Fruit fly (Drosophila melanogaster) whole organism, embryonic: ENCODE measurements around the gene Slimp.
A peak's percentile ranks its signal among the peaks of the same experiment; 100 is the strongest.

Experiments
- Blimp-1 ChIP-seq: fragments of 200-800 bp; sonication (Bioruptor generic); optimal IDR thresholded peaks from 3 replicates; lab custom pipeline; 2018; ENCODE audit warnings: missing biosample characterization, missing genetic modification characterization, mild to moderate bottlenecking, moderate library complexity, missing genetic modification reagents
- CG10366 ChIP-seq: fragments of 200-800 bp; sonication (Bioruptor generic); IDR thresholded peaks from 2 replicates; pipeline ENCODE4 v1.3.6; 2022; ENCODE audit warnings: missing biosample characterization, missing genetic modification characterization
- CG12391 ChIP-seq: fragments of 200-800 bp; sonication (Bioruptor generic); optimal IDR thresholded peaks from 3 replicates; lab custom pipeline; 2018; ENCODE audit warnings: missing biosample characterization, mild to moderate bottlenecking, missing genetic modification characterization, moderate library complexity
- CG12659 ChIP-seq: fragments of 200-800 bp; sonication (Bioruptor generic); optimal IDR thresholded peaks from 3 replicates; lab custom pipeline; 2017; ENCODE audit warnings: mild to moderate bottlenecking, missing biosample characterization, missing genetic modification reagents, missing genetic modification characterization
- CG14710 ChIP-seq: fragments of 200-800 bp; sonication (Bioruptor generic); optimal IDR thresholded peaks from 3 replicates; lab custom pipeline; 2019; ENCODE audit warnings: missing biosample characterization, mild to moderate bottlenecking, missing genetic modification characterization, moderate library complexity
- CG15479 ChIP-seq: fragments of 200-800 bp; sonication (Bioruptor generic); optimal IDR thresholded peaks from 3 replicates; lab custom pipeline; 2019; ENCODE audit warnings: missing biosample characterization, mild to moderate bottlenecking, missing genetic modification characterization, moderate library complexity
- CG17568 ChIP-seq: fragments of 200-800 bp; sonication (Bioruptor generic); optimal IDR thresholded peaks from 2 replicates; lab custom pipeline; 2018; ENCODE audit warnings: missing biosample characterization, mild to moderate bottlenecking, missing genetic modification characterization, moderate library complexity
- CG31388 ChIP-seq: fragments of 200-800 bp; sonication (Bioruptor generic); optimal IDR thresholded peaks from 2 replicates; lab custom pipeline; 2016; ENCODE audit warnings: missing biosample characterization, missing genetic modification characterization
- CG33213 ChIP-seq: fragments of 200-800 bp; sonication (Bioruptor generic); optimal IDR thresholded peaks from 3 replicates; lab custom pipeline; 2016; ENCODE audit warnings: missing biosample characterization, missing genetic modification characterization
- CG33557 ChIP-seq: fragments of 200-800 bp; sonication (Bioruptor generic); optimal IDR thresholded peaks from 2 replicates; lab custom pipeline; 2019; ENCODE audit warnings: missing biosample characterization, mild to moderate bottlenecking, missing genetic modification characterization, moderate library complexity
- CG4707 ChIP-seq: fragments of 200-800 bp; sonication (Bioruptor generic); optimal IDR thresholded peaks from 2 replicates; lab custom pipeline; 2018; ENCODE audit warnings: missing biosample characterization, mild to moderate bottlenecking, missing genetic modification characterization, moderate library complexity
- CG4730 ChIP-seq: fragments of 200-800 bp; sonication (Bioruptor generic); IDR thresholded peaks from 2 replicates; pipeline ENCODE4 v1.3.6; 2022; ENCODE audit warnings: missing biosample characterization, missing genetic modification characterization
- CG7963 ChIP-seq: fragments of 200-800 bp; sonication (Bioruptor generic); IDR thresholded peaks from 3 replicates; pipeline ENCODE4 v1.3.6; 2022; ENCODE audit warnings: missing biosample characterization, missing genetic modification characterization; ENCODE audit not compliant: partially characterized antibody
- CG8281 ChIP-seq: fragments of 200-800 bp; sonication (Bioruptor generic); optimal IDR thresholded peaks from 2 replicates; lab custom pipeline; 2018; ENCODE audit warnings: missing biosample characterization, mild to moderate bottlenecking, missing genetic modification characterization, moderate library complexity
- CG8290 ChIP-seq, 3 experiments: fragments of 200-800 bp; sonication (Bioruptor generic); optimal IDR thresholded peaks; 2 replicates each; lab custom pipeline; 2016 to 2019; ENCODE audit warnings: missing biosample characterization in 3 of 3, missing genetic modification characterization in 3 of 3, mild to moderate bottlenecking in 2 of 3, moderate library complexity in 1 of 3
- CG9727 ChIP-seq: fragments of 200-800 bp; sonication (Bioruptor generic); optimal IDR thresholded peaks from 3 replicates; lab custom pipeline; 2017; ENCODE audit warnings: missing biosample characterization, mild to moderate bottlenecking, missing genetic modification characterization
- Dll ChIP-seq: fragments of 200-800 bp; sonication (Bioruptor generic); IDR thresholded peaks from 4 replicates; pipeline ENCODE4 v1.3.6; 2022; ENCODE audit warnings: missing biosample characterization, missing genetic modification characterization; ENCODE audit not compliant: partially characterized antibody
- Eip74EF ChIP-seq, 2 experiments: fragments of 200-800 bp in 1 of 2; fragments of >200 bp in 1 of 2; sonication (Bioruptor generic) in 1 of 2; optimal IDR thresholded peaks; 2 replicates each; lab custom pipeline; 2017 to 2019; ENCODE audit warnings: missing biosample characterization in 2 of 2, missing genetic modification characterization in 2 of 2, mild to moderate bottlenecking in 1 of 2, moderate library complexity in 1 of 2
- GATAe ChIP-seq: fragments of 200-800 bp; sonication (Bioruptor generic); conservative IDR thresholded peaks from 2 replicates; pipeline ENCODE4 v1.3.6; 2022; ENCODE audit warnings: missing biosample characterization, missing genetic modification characterization
- Hand ChIP-seq: fragments of 200-800 bp; sonication (Bioruptor generic); optimal IDR thresholded peaks from 2 replicates; lab custom pipeline; 2017; ENCODE audit warnings: mild to moderate bottlenecking, missing biosample characterization, missing genetic modification reagents, missing genetic modification characterization
- Hey ChIP-seq: fragments of 200-800 bp; sonication (Bioruptor generic); optimal IDR thresholded peaks from 3 replicates; lab custom pipeline; 2018; ENCODE audit warnings: missing biosample characterization, mild to moderate bottlenecking, missing genetic modification characterization
- MBD-R2 ChIP-seq: fragments of 200-800 bp; sonication (Bioruptor generic); IDR thresholded peaks from 2 replicates; pipeline ENCODE4 v1.3.6; 2022; ENCODE audit warnings: missing biosample characterization, missing genetic modification characterization
- NFAT ChIP-seq: fragments of 200-800 bp; sonication (Bioruptor generic); IDR thresholded peaks from 2 replicates; pipeline ENCODE4 v1.3.6; 2022; ENCODE audit warnings: missing biosample characterization, missing genetic modification characterization
- Neu2 ChIP-seq: fragments of 200-800 bp; sonication (Bioruptor generic); optimal IDR thresholded peaks from 3 replicates; lab custom pipeline; 2016; ENCODE audit warnings: missing biosample characterization, missing genetic modification characterization, borderline replicate concordance
- Optix ChIP-seq: fragments of 200-800 bp; sonication (Bioruptor generic); IDR thresholded peaks from 3 replicates; pipeline ENCODE4 v1.3.6; 2022; ENCODE audit warnings: missing biosample characterization, missing genetic modification characterization
- PHDP ChIP-seq: fragments of 200-800 bp; sonication (Bioruptor generic); optimal IDR thresholded peaks from 3 replicates; lab custom pipeline; 2018; ENCODE audit warnings: missing biosample characterization, mild to moderate bottlenecking, missing genetic modification characterization, moderate library complexity
- Pdp1 ChIP-seq, 2 experiments: fragments of 200-800 bp; sonication (Bioruptor generic); optimal IDR thresholded peaks; 3 replicates each; lab custom pipeline; 2016; ENCODE audit warnings: missing biosample characterization in 2 of 2, missing genetic modification characterization in 2 of 2, mild to moderate bottlenecking in 1 of 2, moderate library complexity in 1 of 2
- Sry-β ChIP-seq: fragments of 200-800 bp; sonication (Bioruptor generic); optimal IDR thresholded peaks from 2 replicates; lab custom pipeline; 2018; ENCODE audit warnings: missing biosample characterization, mild to moderate bottlenecking, missing genetic modification characterization, moderate library complexity
- Vsx1 ChIP-seq: fragments of 200-800 bp; sonication (Bioruptor generic); optimal IDR thresholded peaks from 2 replicates; lab custom pipeline; 2017; ENCODE audit warnings: missing biosample characterization, mild to moderate bottlenecking, missing genetic modification characterization, missing genetic modification reagents
- ac ChIP-seq: fragments of 200-800 bp; sonication (Bioruptor generic); optimal IDR thresholded peaks from 3 replicates; lab custom pipeline; 2017; ENCODE audit warnings: missing biosample characterization, mild to moderate bottlenecking, missing genetic modification characterization
- chinmo ChIP-seq: fragments of 200-800 bp; sonication (Bioruptor generic); IDR thresholded peaks from 4 replicates; pipeline ENCODE4 v1.3.6; 2022; ENCODE audit warnings: missing biosample characterization, missing genetic modification characterization; ENCODE audit not compliant: partially characterized antibody
- crp ChIP-seq, 2 experiments: fragments of 200-800 bp; sonication (Bioruptor generic); optimal IDR thresholded peaks; 2 replicates in 1 of 2; 3 replicates in 1 of 2; lab custom pipeline; 2017; ENCODE audit warnings: missing biosample characterization in 2 of 2, missing genetic modification characterization in 2 of 2, mild to moderate bottlenecking in 1 of 2, moderate library complexity in 1 of 2
- cwo ChIP-seq: fragments of 200-800 bp; sonication (Bioruptor generic); optimal IDR thresholded peaks from 3 replicates; lab custom pipeline; 2017; ENCODE audit warnings: missing biosample characterization, missing genetic modification characterization, mild to moderate bottlenecking, moderate library complexity, missing genetic modification reagents
- hth ChIP-seq: fragments of >200 bp; optimal IDR thresholded peaks from 2 replicates; lab custom pipeline; 2017; ENCODE audit warnings: inconsistent platforms
- ind ChIP-seq: fragments of 200-800 bp; sonication (Bioruptor generic); optimal IDR thresholded peaks from 3 replicates; lab custom pipeline; 2016; ENCODE audit warnings: missing biosample characterization, missing genetic modification characterization
- lov ChIP-seq, 2 experiments: fragments of 200-800 bp in 1 of 2; fragments of >200 bp in 1 of 2; sonication (Bioruptor generic) in 1 of 2; IDR thresholded peaks in 1 of 2; optimal IDR thresholded peaks in 1 of 2; 2 replicates in 1 of 2; 3 replicates in 1 of 2; pipeline versions ENCODE4 v1.3.6 to Lab custom; 2017 to 2022; ENCODE audit warnings: missing biosample characterization in 1 of 2, missing genetic modification characterization in 1 of 2
- luna ChIP-seq: fragments of 200-800 bp; sonication (Bioruptor generic); optimal IDR thresholded peaks from 2 replicates; lab custom pipeline; 2016; ENCODE audit warnings: missing biosample characterization, missing genetic modification characterization
- nerfin-1 ChIP-seq: fragments of 200-800 bp; sonication (Bioruptor generic); optimal IDR thresholded peaks from 3 replicates; lab custom pipeline; 2019; ENCODE audit warnings: missing biosample characterization, mild to moderate bottlenecking, missing genetic modification characterization, moderate library complexity
- nmo ChIP-seq: fragments of 200-800 bp; sonication (Bioruptor generic); optimal IDR thresholded peaks from 2 replicates; lab custom pipeline; 2018; ENCODE audit warnings: missing biosample characterization, mild to moderate bottlenecking, missing genetic modification characterization, moderate library complexity
- ro ChIP-seq: fragments of 200-800 bp; sonication (Bioruptor generic); IDR thresholded peaks from 2 replicates; pipeline ENCODE4 v1.3.6; 2022; ENCODE audit warnings: missing biosample characterization, missing genetic modification characterization
- salm ChIP-seq: fragments of 200-800 bp; sonication (Bioruptor generic); optimal IDR thresholded peaks from 2 replicates; lab custom pipeline; 2018; ENCODE audit warnings: missing biosample characterization, mild to moderate bottlenecking, missing genetic modification characterization
- shn ChIP-seq: fragments of 200-800 bp; sonication (Bioruptor generic); optimal IDR thresholded peaks from 3 replicates; lab custom pipeline; 2016; ENCODE audit warnings: missing biosample characterization, missing genetic modification characterization
- sna ChIP-seq: fragments of 200-800 bp; sonication (Bioruptor generic); IDR thresholded peaks from 2 replicates; pipeline ENCODE4 v1.3.6; 2022; ENCODE audit warnings: missing biosample characterization, missing genetic modification characterization; ENCODE audit not compliant: partially characterized antibody
- sr ChIP-seq: fragments of 200-800 bp; sonication (Bioruptor generic); IDR thresholded peaks from 3 replicates; pipeline ENCODE4 v1.3.6; 2022; ENCODE audit warnings: missing biosample characterization, missing genetic modification characterization
- stwl ChIP-seq: fragments of 200-800 bp; sonication (Bioruptor generic); optimal IDR thresholded peaks from 3 replicates; lab custom pipeline; 2018; ENCODE audit warnings: missing biosample characterization, mild to moderate bottlenecking, missing genetic modification characterization, moderate library complexity
- tio ChIP-seq: fragments of 200-800 bp; sonication (Bioruptor generic); optimal IDR thresholded peaks from 2 replicates; lab custom pipeline; 2017; ENCODE audit warnings: missing biosample characterization, missing genetic modification characterization, inconsistent platforms

The Slimp gene

DNA sequence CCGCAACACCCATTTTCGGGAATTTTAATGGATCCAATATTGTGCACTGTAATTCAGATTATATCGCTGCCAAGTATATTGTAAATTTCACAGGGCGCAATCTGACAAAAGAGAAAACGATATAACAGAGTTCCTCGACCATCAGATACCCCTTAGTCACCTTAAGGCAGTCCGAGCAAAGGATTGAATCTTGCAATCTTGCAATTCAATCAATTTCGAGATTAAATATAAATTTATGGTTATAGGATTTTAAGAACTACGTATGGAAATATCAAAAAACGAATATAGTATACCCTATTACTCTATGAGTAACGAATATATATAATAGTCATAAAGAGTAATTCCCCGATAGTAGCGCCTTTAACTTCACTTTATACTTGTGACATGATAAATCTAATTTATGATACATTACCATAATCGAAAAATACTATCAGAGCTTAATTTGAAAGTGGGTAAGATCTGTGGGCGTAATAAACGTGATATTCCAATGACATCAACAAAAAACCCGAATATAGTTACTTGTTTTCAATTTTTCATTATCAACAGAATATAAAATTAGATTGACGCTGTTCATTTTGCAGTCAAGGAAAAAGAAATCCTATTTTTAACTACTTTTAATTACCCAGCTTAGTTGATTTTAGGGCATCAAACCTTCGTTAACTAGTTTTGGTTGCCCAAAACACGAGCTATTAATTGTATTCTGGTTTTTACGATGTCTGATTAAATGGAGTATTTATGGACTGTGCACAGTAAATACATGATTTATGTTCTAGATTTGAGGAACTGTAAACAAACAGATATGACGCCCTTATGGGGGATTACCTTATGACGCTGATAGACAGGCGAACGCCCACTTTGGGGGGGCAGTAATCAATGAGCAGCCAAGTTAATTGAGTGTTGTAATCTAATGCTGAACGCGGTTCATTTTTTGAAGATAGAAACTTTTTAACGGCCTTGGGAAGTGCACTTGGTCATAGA, 10.0 kb downstream of the Slimp start:
- TF ChIP-seq CG12659 (GFP tag; lab: Kevin White, UChicago) = no peak
- no peak for TF ChIP-seq ac (GFP tag; lab: Kevin White, UChicago)
- TF ChIP-seq nerfin-1 (tag; lab: Kevin White, UChicago) = no peak
- TF ChIP-seq NFAT (GFP tag; lab: Robert Waterston, UW) = no peak
- no peak for TF ChIP-seq MBD-R2 (GFP tag; lab: Robert Waterston, UW)
- TF ChIP-seq CG10366 (GFP tag; lab: Robert Waterston, UW) = no peak
- TF ChIP-seq Hand = no peak
- no peak for TF ChIP-seq CG4730 (GFP tag; lab: Robert Waterston, UW)
- TF ChIP-seq CG8290 (GFP tag; optimal IDR thresholded peaks at IDR 0.05; lab: Kevin White, UChicago) = no peak
- no peak for TF ChIP-seq CG8290 (tag; optimal IDR thresholded peaks at IDR 0.05; lab: Kevin White, UChicago)
- TF ChIP-seq GATAe (GFP tag; lab: Robert Waterston, UW) = peak; percentile 20; the same call in 1 of the 2 replicates
- no peak for TF ChIP-seq CG33213 (GFP tag; lab: Kevin White, UChicago)
- TF ChIP-seq CG17568 (GFP tag; lab: Kevin White, UChicago) = peak; percentile 41
- no peak for TF ChIP-seq sr (GFP tag; lab: Robert Waterston, UW)
- TF ChIP-seq luna (GFP tag; lab: Kevin White, UChicago) = no peak
- TF ChIP-seq lov (optimal IDR thresholded peaks at IDR 0.05; lab: Kevin White, UChicago) = no peak
- TF ChIP-seq lov (GFP tag; IDR thresholded peaks at IDR 0.05; lab: Robert Waterston, UW) = no peak
- no peak for TF ChIP-seq CG14710 (tag; lab: Kevin White, UChicago)
- TF ChIP-seq cwo (GFP tag; lab: Kevin White, UChicago) = peak; percentile 22
- TF ChIP-seq CG4707 = no peak
- TF ChIP-seq Eip74EF (GFP tag; optimal IDR thresholded peaks at IDR 0.05; lab: Kevin White, UChicago) = peak in 1 of 2 experiments; percentile 6
- TF ChIP-seq hth = no peak
- TF ChIP-seq CG8281 (tag; lab: Kevin White, UChicago) = no peak
- no peak for TF ChIP-seq CG9727
- TF ChIP-seq Neu2 (GFP tag; lab: Kevin White, UChicago) = no peak
- no peak for TF ChIP-seq CG15479 (GFP tag; lab: Kevin White, UChicago)
- TF ChIP-seq Optix = no peak
- TF ChIP-seq CG31388 (GFP tag; lab: Kevin White, UChicago) = no peak
- TF ChIP-seq crp (GFP tag; optimal IDR thresholded peaks at IDR 0.05; lab: Kevin White, UChicago) = no peak
- no peak for TF ChIP-seq Sry-β (GFP tag; lab: Kevin White, UChicago)
- TF ChIP-seq CG33557 = no peak
- peak; percentile 74 for TF ChIP-seq Hey (tag; lab: Kevin White, UChicago)
- TF ChIP-seq tio = no peak
- no peak for TF ChIP-seq ind (GFP tag; lab: Kevin White, UChicago)
- TF ChIP-seq CG7963 (GFP tag; lab: Robert Waterston, UW) = no peak
- TF ChIP-seq stwl = no peak
- no peak for TF ChIP-seq ro (GFP tag; lab: Robert Waterston, UW)
- no peak for TF ChIP-seq Dll (GFP tag; lab: Robert Waterston, UW)
- TF ChIP-seq Vsx1 (GFP tag; lab: Kevin White, UChicago) = peak; percentile 60
- TF ChIP-seq PHDP = peak; percentile 18
- TF ChIP-seq chinmo (GFP tag; lab: Robert Waterston, UW) = no peak
- peak; percentile 52 for TF ChIP-seq salm (tag; lab: Kevin White, UChicago)
- TF ChIP-seq sna (GFP tag; lab: Robert Waterston, UW) = no peak
- TF ChIP-seq Pdp1 (GFP tag; optimal IDR thresholded peaks at IDR 0.05; lab: Kevin White, UChicago) = peak in 1 of 2 experiments; percentile 9
- no peak for TF ChIP-seq nmo (GFP tag; lab: Kevin White, UChicago)
- TF ChIP-seq Blimp-1 = no peak
- no peak for TF ChIP-seq shn
- TF ChIP-seq CG12391 (tag; lab: Kevin White, UChicago) = no peak
